Fruit fly (Drosophila melanogaster): ENCODE measurements around the gene Npc2d.

Npc2d gene

DNA sequence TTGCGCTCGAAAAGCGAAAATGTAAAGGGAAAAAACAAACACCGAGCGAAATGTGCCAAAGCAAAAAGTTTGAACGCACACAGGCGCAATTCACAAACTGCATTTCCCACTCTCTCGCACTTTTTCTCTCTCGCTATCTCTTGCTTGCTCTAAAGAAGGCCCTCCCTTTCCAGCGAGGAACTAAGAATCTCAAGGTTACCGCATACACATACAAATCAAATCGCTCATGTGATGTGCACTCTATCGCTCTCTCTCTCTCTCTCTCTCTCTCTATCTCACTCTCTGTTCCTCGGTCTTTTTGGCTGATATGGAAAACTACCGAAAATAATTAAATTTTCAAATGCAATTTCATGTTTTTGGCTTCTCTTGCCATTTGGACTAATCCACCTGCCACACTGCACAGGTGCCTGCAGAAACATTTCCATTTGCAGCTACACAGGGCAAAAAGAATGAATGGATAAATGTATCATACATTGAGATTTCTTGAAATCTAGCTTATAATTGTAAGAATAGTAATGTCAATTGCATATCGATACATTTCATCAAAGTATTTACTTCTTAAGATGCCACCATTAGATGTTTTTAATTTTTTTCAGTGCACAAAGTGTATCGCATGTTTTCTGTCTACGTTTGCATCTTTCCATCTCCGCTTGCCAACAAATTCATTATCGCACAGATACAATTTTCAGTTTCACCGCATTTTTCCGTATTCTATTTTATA is 23.5 kb upstream of the Npc2d start (continued):
- TF ChIP-seq Neu2 (GFP tag; optimal IDR thresholded peaks at IDR 0.05; ENCODE audit: borderline replicate concordance) (peak; percentile 3), mam (GFP tag; optimal IDR thresholded peaks at IDR 0.05) (peak; percentile 41), CG9437 (GFP tag; optimal IDR thresholded peaks at IDR 0.05) (no peak), GATAe (GFP tag; conservative IDR thresholded peaks at IDR 0.05) (no peak), CG13894 (tag; optimal IDR thresholded peaks at IDR 0.05) (no peak), Drgx (GFP tag; IDR thresholded peaks at IDR 0.05) (peak; percentile 86), CG9609 (GFP tag; optimal IDR thresholded peaks at IDR 0.05) (peak; percentile 6), CG17361 (GFP tag; IDR thresholded peaks at IDR 0.05) (0 out of 3 replicates have a peak, but pooled peaks have one; percentile 45), chm (GFP tag; IDR thresholded peaks at IDR 0.05) (no peak), MESR4 (GFP tag; optimal IDR thresholded peaks at IDR 0.05) (no peak), Ada2b (GFP tag; IDR thresholded peaks at IDR 0.05) (peak; percentile 34; the same call in 1 of the 2 replicates), aop (GFP tag; IDR thresholded peaks at IDR 0.05) (no peak), Dfd (GFP tag; optimal IDR thresholded peaks at IDR 0.05) (no peak), Dip2 (GFP tag; IDR thresholded peaks at IDR 0.05) (no peak), az2 (GFP tag; optimal IDR thresholded peaks at IDR 0.05) (no peak), gsb-n (tag; optimal IDR thresholded peaks at IDR 0.05) (no peak), nau (GFP tag; optimal IDR thresholded peaks at IDR 0.05) (no peak), Ptx1 (GFP tag; IDR thresholded peaks at IDR 0.05) (peak; percentile 55), sug (tag; optimal IDR thresholded peaks at IDR 0.05) (no peak), CG6689 (GFP tag; IDR thresholded peaks at IDR 0.05) (peak; percentile 44; the same call in 1 of the 2 replicates), CG3726 (GFP tag; IDR thresholded peaks at IDR 0.05) (no peak), CG18599 (GFP tag; optimal IDR thresholded peaks at IDR 0.05) (no peak), CG15011 (GFP tag; optimal IDR thresholded peaks at IDR 0.05) (no peak), her (GFP tag; optimal IDR thresholded peaks at IDR 0.05) (no peak), otp (GFP tag; IDR thresholded peaks at IDR 0.05) (no peak), ham (GFP tag; IDR thresholded peaks at IDR 0.05) (no peak), CG10654 (GFP tag; optimal IDR thresholded peaks at IDR 0.05) (no peak), CG17385 (GFP tag; optimal IDR thresholded peaks at IDR 0.05) (no peak), fd64A (GFP tag; optimal IDR thresholded peaks at IDR 0.05) (no peak), CoRest (tag; optimal IDR thresholded peaks at IDR 0.05) (no peak), CG10274 (GFP tag; optimal IDR thresholded peaks at IDR 0.05) (no peak), Rx (GFP tag; IDR thresholded peaks at IDR 0.05) (peak; percentile 14; the same call in 1 of the 2 replicates), CG18262 (tag; optimal IDR thresholded peaks at IDR 0.05) (no peak), Dbx (GFP tag; IDR thresholded peaks at IDR 0.05) (no peak), ssp (GFP tag; IDR thresholded peaks at IDR 0.05) (0 out of 2 replicates have a peak, but pooled peaks have one; percentile 19), zen (tag; optimal IDR thresholded peaks at IDR 0.05) (no peak), Asciz (GFP tag; optimal IDR thresholded peaks at IDR 0.05) (no peak), H15 (GFP tag; IDR thresholded peaks at IDR 0.05) (no peak), Abd-B (GFP tag; optimal IDR thresholded peaks at IDR 0.05) (peak; percentile 6), maf-S (GFP tag; optimal IDR thresholded peaks at IDR 0.05) (no peak), CG2116 (GFP tag; optimal IDR thresholded peaks at IDR 0.05) (no peak), phol (tag; optimal IDR thresholded peaks at IDR 0.05) (peak; percentile 42), CG6854 (GFP tag; optimal IDR thresholded peaks at IDR 0.05) (no peak), tx (GFP tag; optimal IDR thresholded peaks at IDR 0.05) (peak; percentile 8), Blimp-1 (GFP tag; optimal IDR thresholded peaks at IDR 0.05) (peak; percentile 49), bowl (GFP tag; IDR thresholded peaks at IDR 0.05) (no peak), HLH54F (GFP tag; optimal IDR thresholded peaks at IDR 0.05) (no peak), H2.0 (GFP tag; IDR thresholded peaks at IDR 0.05) (peak; percentile 35; the same call in 1 of the 2 replicates), CG10431 (GFP tag; optimal IDR thresholded peaks at IDR 0.05) (no peak), Eip74EF (GFP tag; optimal IDR thresholded peaks at IDR 0.05) (peak in 1 of 2 experiments; percentile 9)
